Fruit fly (Drosophila melanogaster): Measurements from ENCODE around the gene axed.

axed gene

dm6 chr3L:6605925-6606324, 3.2 kb upstream of the axed start, which contains the start of gene zpg (continued):
- no peak for TF ChIP-seq sens-2 (GFP tag; IDR thresholded peaks at IDR 0.05)
- TF ChIP-seq D19A (tag; optimal IDR thresholded peaks at IDR 0.05): no peak
- TF ChIP-seq CG8944 (GFP tag; optimal IDR thresholded peaks at IDR 0.05): no peak
- no peak for TF ChIP-seq bigmax (GFP tag; optimal IDR thresholded peaks at IDR 0.05)
- no peak for TF ChIP-seq CG14710 (tag; optimal IDR thresholded peaks at IDR 0.05)
- no peak for TF ChIP-seq gem (tag; optimal IDR thresholded peaks at IDR 0.05)
- no peak for TF ChIP-seq Hand (GFP tag; optimal IDR thresholded peaks at IDR 0.05)
- no peak for TF ChIP-seq Oaz (GFP tag; IDR thresholded peaks at IDR 0.05)
- no peak for TF ChIP-seq dati (GFP tag; IDR thresholded peaks at IDR 0.05)
- TF ChIP-seq pan (optimal IDR thresholded peaks at IDR 0.05): no peak
- no peak for TF ChIP-seq pan (GFP tag; optimal IDR thresholded peaks at IDR 0.05 in 1 of 2, IDR thresholded peaks at IDR 0.05 in 1 of 2)
- peak; percentile 4 for TF ChIP-seq CG9876 (GFP tag; optimal IDR thresholded peaks at IDR 0.05)
- no peak for TF ChIP-seq jigr1 (GFP tag; IDR thresholded peaks at IDR 0.05)
- no peak for TF ChIP-seq CG14965 (GFP tag; optimal IDR thresholded peaks at IDR 0.05; ENCODE audit: borderline replicate concordance)
- TF ChIP-seq zfh2 (GFP tag; optimal IDR thresholded peaks at IDR 0.05): peak; percentile 15
- TF ChIP-seq bowl (GFP tag; IDR thresholded peaks at IDR 0.05): no peak
- peak; percentile 93 for TF ChIP-seq gfzf (GFP tag; optimal IDR thresholded peaks at IDR 0.05)
- no peak for TF ChIP-seq bab2 (GFP tag; optimal IDR thresholded peaks at IDR 0.05)
- no peak for TF ChIP-seq Blimp-1 (GFP tag; optimal IDR thresholded peaks at IDR 0.05)
- TF ChIP-seq B-H1 (GFP tag; IDR thresholded peaks at IDR 0.05): no peak
- TF ChIP-seq zfh1 (GFP tag; IDR thresholded peaks at IDR 0.05): 0 out of 3 replicates have a peak, but pooled peaks have one; percentile 17
- no peak for TF ChIP-seq lov (optimal IDR thresholded peaks at IDR 0.05)
- no peak for TF ChIP-seq lov (GFP tag; IDR thresholded peaks at IDR 0.05)
- no peak for TF ChIP-seq fd102C (GFP tag; optimal IDR thresholded peaks at IDR 0.05)
- no peak for TF ChIP-seq cato (GFP tag; optimal IDR thresholded peaks at IDR 0.05; ENCODE audit: borderline replicate concordance)
- TF ChIP-seq CG8765 (GFP tag; IDR thresholded peaks at IDR 0.05): no peak
- no peak for TF ChIP-seq esg (GFP tag; conservative IDR thresholded peaks at IDR 0.05)
- TF ChIP-seq Fer3 (tag; optimal IDR thresholded peaks at IDR 0.05): no peak
- no peak for TF ChIP-seq CG3838 (GFP tag; optimal IDR thresholded peaks at IDR 0.05)
- no peak for TF ChIP-seq mirr (GFP tag; optimal IDR thresholded peaks at IDR 0.05)
- peak; percentile 10 for TF ChIP-seq chn (GFP tag; optimal IDR thresholded peaks at IDR 0.05)
- no peak for TF ChIP-seq Chrac-16 (GFP tag; optimal IDR thresholded peaks at IDR 0.05)
- TF ChIP-seq CG15073 (GFP tag; optimal IDR thresholded peaks at IDR 0.05): no peak
- TF ChIP-seq pho (GFP tag; optimal IDR thresholded peaks at IDR 0.05): peak; percentile 22
- TF ChIP-seq tx (GFP tag; optimal IDR thresholded peaks at IDR 0.05): peak; percentile 18
- no peak for TF ChIP-seq Sox100B (GFP tag; optimal IDR thresholded peaks at IDR 0.05)
- TF ChIP-seq CG4707 (GFP tag; optimal IDR thresholded peaks at IDR 0.05): no peak
- no peak for TF ChIP-seq E2f1 (GFP tag; IDR thresholded peaks at IDR 0.05)
- TF ChIP-seq CG1602 (GFP tag; optimal IDR thresholded peaks at IDR 0.05): no peak
- TF ChIP-seq Gug (GFP tag; IDR thresholded peaks at IDR 0.05): no peak
- TF ChIP-seq Bgb (GFP tag; IDR thresholded peaks at IDR 0.05; ENCODE audit: partially characterized antibody): peak; percentile 69; the same call in 1 of the 2 replicates
- TF ChIP-seq ash1 (GFP tag; optimal IDR thresholded peaks at IDR 0.05): no peak
- TF ChIP-seq CG11696 (GFP tag; IDR thresholded peaks at IDR 0.05): no peak
- no peak for TF ChIP-seq CG16779 (GFP tag; IDR thresholded peaks at IDR 0.05)
- TF ChIP-seq Hmx (GFP tag; optimal IDR thresholded peaks at IDR 0.05): no peak
- no peak for TF ChIP-seq eve (GFP tag; optimal IDR thresholded peaks at IDR 0.05)
- no peak for TF ChIP-seq Nf-YB (GFP tag; optimal IDR thresholded peaks at IDR 0.05)
- TF ChIP-seq al (GFP tag; IDR thresholded peaks at IDR 0.05): no peak
- no peak for TF ChIP-seq dpn (GFP tag; optimal IDR thresholded peaks at IDR 0.05)
- TF ChIP-seq Dll (GFP tag; IDR thresholded peaks at IDR 0.05; ENCODE audit: partially characterized antibody): peak; percentile 36; the same call in 1 of the 4 replicates
- no peak for TF ChIP-seq jing (GFP tag; optimal IDR thresholded peaks at IDR 0.05)
- no peak for TF ChIP-seq chinmo (GFP tag; IDR thresholded peaks at IDR 0.05; ENCODE audit: partially characterized antibody)
- no peak for TF ChIP-seq tap (tag; optimal IDR thresholded peaks at IDR 0.05)

All from whole organism, embryonic.